Worm (Caenorhabditis elegans) whole organism, L3 larva: ENCODE results near the gene B0228.6.

Experiments
- ZK546.5 ChIP-seq: sonication (generic microtip); optimal IDR thresholded peaks from 2 replicates; lab custom pipeline; 2017; ENCODE audit warnings: missing biosample characterization, missing genetic modification characterization
- lin-39 ChIP-seq: fragments of 150-350 bp; optimal IDR thresholded peaks from 2 replicates; lab custom pipeline; 2018; ENCODE audit warnings: missing biosample characterization, missing genetic modification reagents, missing genetic modification characterization

DNA sequence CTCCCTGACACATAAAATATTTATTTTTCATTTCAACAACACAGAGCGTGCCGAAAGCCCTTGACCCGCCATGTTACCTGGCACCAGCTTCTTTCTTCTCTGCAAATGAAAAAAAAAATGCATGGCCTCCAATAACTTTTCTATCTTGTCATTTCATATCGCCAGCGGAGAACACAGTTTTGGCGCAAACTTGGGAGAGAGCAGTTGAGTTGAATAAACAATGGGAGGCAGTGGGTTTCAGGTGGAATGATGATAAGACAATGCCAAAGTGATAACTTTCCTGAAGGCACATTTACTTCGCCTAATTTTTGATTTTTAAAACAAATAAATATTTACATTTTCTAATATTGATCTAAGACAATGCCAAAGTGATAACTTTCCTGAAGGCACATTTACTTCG lies 46.3 kb upstream of the B0228.6 start:
- TF ChIP-seq lin-39 (tag; lab: Kevin White, UChicago) (no peak), ZK546.5 (tag; lab: Kevin White, UChicago) (no peak)
